Fruit fly (Drosophila melanogaster): ENCODE measurements around the gene CG3117.

- TF ChIP-seq insv (optimal IDR thresholded peaks at IDR 0.05) = no peak
- TF ChIP-seq Sin3A (optimal IDR thresholded peaks at IDR 0.05) = no peak
- no peak for TF ChIP-seq psq (optimal IDR thresholded peaks at IDR 0.05)
Measured at dm6 chr2L:2844413-2844812, 2.6 kb downstream of the CG3117 start, which contains the start of gene CG18558.
